Worm (Caenorhabditis elegans) whole organism, early embryonic: Measurements from ENCODE around the gene sql-1.

Experiments used
- B0310.2 ChIP-seq: sonication (generic microtip); optimal IDR thresholded peaks from 2 replicates; lab custom pipeline; 2016; ENCODE audit warnings: mild to moderate bottlenecking, missing genetic modification characterization, missing compliant biosample characterization
- F13C5.2 ChIP-seq: sonication (generic microtip); optimal IDR thresholded peaks from 2 replicates; lab custom pipeline; 2017; ENCODE audit warnings: mild to moderate bottlenecking, missing genetic modification characterization, inconsistent platforms, missing compliant biosample characterization
- aly-1 ChIP-seq: sonication (generic microtip); optimal IDR thresholded peaks from 2 replicates; lab custom pipeline; 2016; ENCODE audit warnings: missing genetic modification characterization, missing compliant biosample characterization
- ama-1 ChIP-seq: fragments of 150-350 bp; optimal IDR thresholded peaks from 2 replicates; lab custom pipeline; 2014
- ceh-13 ChIP-seq: fragments of 200-800 bp; sonication (Bioruptor generic); optimal IDR thresholded peaks from 2 replicates; lab custom pipeline; 2018; ENCODE audit warnings: mild to moderate bottlenecking, missing genetic modification characterization, missing compliant biosample characterization
- ets-7 ChIP-seq: sonication (generic microtip); optimal IDR thresholded peaks from 2 replicates; lab custom pipeline; 2016; ENCODE audit warnings: missing genotype, missing genetic modification characterization, missing compliant biosample characterization
- flt-1 ChIP-seq: fragments of 200-800 bp; sonication (Bioruptor generic); IDR thresholded peaks from 2 replicates; pipeline ENCODE4 v1.3.6; 2022; ENCODE audit warnings: missing genetic modification characterization, missing compliant biosample characterization
- hmbx-1 ChIP-seq: sonication (generic microtip); optimal IDR thresholded peaks from 2 replicates; lab custom pipeline; 2016; ENCODE audit warnings: mild to moderate bottlenecking, missing genetic modification characterization, missing compliant biosample characterization
- hnd-1 ChIP-seq: sonication (generic microtip); optimal IDR thresholded peaks from 2 replicates; lab custom pipeline; 2016; ENCODE audit warnings: missing genetic modification characterization, missing compliant biosample characterization
- pes-1 ChIP-seq: fragments of 200-800 bp; sonication (Bioruptor generic); IDR thresholded peaks from 2 replicates; pipeline ENCODE4 v1.3.6; 2022; ENCODE audit warnings: missing genetic modification reagents, missing genetic modification characterization, missing compliant biosample characterization
- scrt-1 ChIP-seq: fragments of 200-800 bp; sonication (Bioruptor generic); IDR thresholded peaks from 2 replicates; pipeline ENCODE4 v1.3.6; 2022; ENCODE audit warnings: missing genetic modification characterization, missing compliant biosample characterization
- sea-1 ChIP-seq: fragments of 200-800 bp; sonication (Bioruptor generic); conservative IDR thresholded peaks from 2 replicates; pipeline ENCODE4 v1.3.6; 2022; ENCODE audit warnings: missing genetic modification characterization, missing compliant biosample characterization
- tbx-37 ChIP-seq: fragments of 200-800 bp; sonication (Bioruptor generic); conservative IDR thresholded peaks from 2 replicates; pipeline ENCODE4 v1.3.6; 2022; ENCODE audit warnings: missing genetic modification reagents, missing genetic modification characterization, missing compliant biosample characterization
- tra-4 ChIP-seq: sonication (generic microtip); optimal IDR thresholded peaks from 2 replicates; lab custom pipeline; 2017; ENCODE audit warnings: missing genetic modification characterization, missing compliant biosample characterization

DNA sequence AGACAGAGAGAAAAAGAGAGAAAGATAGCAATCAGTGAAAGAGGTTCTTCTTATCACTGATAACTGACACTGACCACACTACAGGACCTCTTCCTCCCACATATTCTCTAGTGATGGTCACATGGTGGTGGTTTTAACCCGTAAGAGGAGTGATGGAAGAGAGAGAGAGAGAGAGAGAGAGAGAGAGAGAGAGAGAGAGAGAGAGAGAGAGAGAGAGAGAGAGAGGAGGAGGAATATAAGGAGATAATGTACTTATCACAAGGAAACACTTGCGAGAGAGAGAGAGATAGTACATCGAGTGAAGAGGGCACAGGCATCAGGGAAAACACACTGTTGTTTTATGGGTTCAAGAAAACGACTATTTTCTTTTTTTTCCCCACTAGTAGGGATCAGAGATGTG, 50.3 kb downstream of the sql-1 start:
- TF ChIP-seq ama-1 (lab: Kevin White, UChicago) (no peak), tra-4 (tag; lab: Kevin White, UChicago) (no peak), ets-7 (tag; lab: Kevin White, UChicago) (no peak), B0310.2 (tag; lab: Kevin White, UChicago) (no peak), flt-1 (no peak), aly-1 (tag; lab: Kevin White, UChicago) (no peak), ceh-13 (GFP tag; lab: Kevin White, UChicago) (no peak), pes-1 (no peak), sea-1 (no peak), hnd-1 (tag; lab: Kevin White, UChicago) (no peak), tbx-37 (no peak), F13C5.2 (tag; lab: Kevin White, UChicago) (no peak), hmbx-1 (tag; lab: Kevin White, UChicago) (no peak), scrt-1 (GFP tag; lab: Robert Waterston, UW) (no peak)
